Fruit fly (Drosophila melanogaster) whole organism, embryonic: ENCODE data around the gene Syt12.

Experiments
- Aef1 ChIP-seq: fragments of 200-800 bp; sonication (Bioruptor generic); IDR thresholded peaks from 3 replicates; pipeline ENCODE4 v1.3.6; 2022; ENCODE audit warnings: missing biosample characterization, missing genetic modification characterization
- CG10209 ChIP-seq: fragments of 200-800 bp; sonication (Bioruptor generic); optimal IDR thresholded peaks from 3 replicates; lab custom pipeline; 2017; ENCODE audit warnings: missing biosample characterization, mild to moderate bottlenecking, missing genetic modification characterization, missing genetic modification reagents
- CG10267 ChIP-seq: fragments of 200-800 bp; sonication (Bioruptor generic); optimal IDR thresholded peaks from 2 replicates; lab custom pipeline; 2018; ENCODE audit warnings: missing biosample characterization, mild to moderate bottlenecking, missing genetic modification characterization, moderate library complexity
- CG10654 ChIP-seq: fragments of 200-800 bp; sonication (Bioruptor generic); optimal IDR thresholded peaks from 2 replicates; lab custom pipeline; 2016; ENCODE audit warnings: missing biosample characterization, missing genetic modification characterization
- CG11247 ChIP-seq: fragments of 200-800 bp; sonication (Bioruptor generic); IDR thresholded peaks from 2 replicates; pipeline ENCODE4 v1.3.6; 2022; ENCODE audit warnings: missing biosample characterization, missing genetic modification characterization
- CG12155 ChIP-seq: fragments of 200-800 bp; sonication (Bioruptor generic); optimal IDR thresholded peaks from 3 replicates; lab custom pipeline; 2016; ENCODE audit warnings: missing biosample characterization, missing genetic modification characterization
- CG14710 ChIP-seq: fragments of 200-800 bp; sonication (Bioruptor generic); optimal IDR thresholded peaks from 3 replicates; lab custom pipeline; 2019; ENCODE audit warnings: missing biosample characterization, mild to moderate bottlenecking, missing genetic modification characterization, moderate library complexity
- CG15601 ChIP-seq: fragments of 200-800 bp; sonication (Bioruptor generic); optimal IDR thresholded peaks from 3 replicates; lab custom pipeline; 2019; ENCODE audit warnings: missing biosample characterization, mild to moderate bottlenecking, missing genetic modification characterization, moderate library complexity
- CG1603 ChIP-seq: fragments of 200-800 bp; sonication (Bioruptor generic); optimal IDR thresholded peaks from 2 replicates; lab custom pipeline; 2019; ENCODE audit warnings: missing biosample characterization, mild to moderate bottlenecking, missing genetic modification characterization, moderate library complexity
- CG17829 ChIP-seq: fragments of 200-800 bp; optimal IDR thresholded peaks from 2 replicates; lab custom pipeline; 2019; ENCODE audit warnings: missing biosample characterization, mild to moderate bottlenecking, missing genetic modification characterization, moderate library complexity
- CG18011 ChIP-seq: fragments of 200-800 bp; sonication (Bioruptor generic); optimal IDR thresholded peaks from 2 replicates; lab custom pipeline; 2017; ENCODE audit warnings: missing biosample characterization, missing genetic modification characterization, mild to moderate bottlenecking, moderate library complexity, missing genotype
- CG3163 ChIP-seq: fragments of 200-800 bp; sonication (Bioruptor generic); optimal IDR thresholded peaks from 3 replicates; lab custom pipeline; 2016; ENCODE audit warnings: missing biosample characterization, missing genetic modification characterization
- CG32772 ChIP-seq: fragments of 200-800 bp; sonication (Bioruptor generic); IDR thresholded peaks from 2 replicates; pipeline ENCODE4 v1.3.6; 2022; ENCODE audit warnings: missing biosample characterization, missing genetic modification characterization
- CG3847 ChIP-seq: fragments of 200-800 bp; sonication (Bioruptor generic); IDR thresholded peaks from 2 replicates; pipeline ENCODE4 v1.3.6; 2022; ENCODE audit warnings: missing biosample characterization, missing genetic modification characterization
- CG7556 ChIP-seq: fragments of 200-800 bp; sonication (Bioruptor generic); optimal IDR thresholded peaks from 2 replicates; lab custom pipeline; 2017; ENCODE audit warnings: missing biosample characterization, mild to moderate bottlenecking, missing genetic modification characterization
- CG7786 ChIP-seq: fragments of 200-800 bp; sonication (Bioruptor generic); optimal IDR thresholded peaks from 2 replicates; lab custom pipeline; 2016; ENCODE audit warnings: missing biosample characterization, missing genetic modification characterization
- CG7928 ChIP-seq: fragments of 200-800 bp; sonication (Bioruptor generic); optimal IDR thresholded peaks from 2 replicates; lab custom pipeline; 2017; ENCODE audit warnings: missing biosample characterization, mild to moderate bottlenecking, missing genetic modification characterization
- CG8944 ChIP-seq: fragments of 200-800 bp; sonication (Bioruptor generic); optimal IDR thresholded peaks from 3 replicates; lab custom pipeline; 2016; ENCODE audit warnings: missing biosample characterization, missing genetic modification characterization
- CG9609 ChIP-seq: fragments of 200-800 bp; sonication (Bioruptor generic); optimal IDR thresholded peaks from 3 replicates; lab custom pipeline; 2016; ENCODE audit warnings: missing biosample characterization, missing genetic modification characterization
- CG9727 ChIP-seq: fragments of 200-800 bp; sonication (Bioruptor generic); optimal IDR thresholded peaks from 3 replicates; lab custom pipeline; 2017; ENCODE audit warnings: missing biosample characterization, mild to moderate bottlenecking, missing genetic modification characterization
- CG9817 ChIP-seq: fragments of 200-800 bp; sonication (Bioruptor generic); optimal IDR thresholded peaks from 2 replicates; lab custom pipeline; 2018; ENCODE audit warnings: missing biosample characterization, mild to moderate bottlenecking, missing genetic modification characterization, moderate library complexity
- Dbx ChIP-seq: fragments of 200-800 bp; sonication (Bioruptor generic); IDR thresholded peaks from 3 replicates; pipeline ENCODE4 v1.3.6; 2022; ENCODE audit warnings: missing biosample characterization, missing genetic modification characterization
- Dip3 ChIP-seq: fragments of 200-800 bp; sonication (Bioruptor generic); optimal IDR thresholded peaks from 3 replicates; lab custom pipeline; 2016; ENCODE audit warnings: missing biosample characterization, missing genetic modification characterization
- Ets97D ChIP-seq: fragments of 200-800 bp; sonication (Bioruptor generic); optimal IDR thresholded peaks from 3 replicates; lab custom pipeline; 2016; ENCODE audit warnings: missing biosample characterization, missing genetic modification characterization
- Fer3 ChIP-seq: fragments of 200-800 bp; sonication (Bioruptor generic); optimal IDR thresholded peaks from 2 replicates; lab custom pipeline; 2018; ENCODE audit warnings: missing biosample characterization, mild to moderate bottlenecking, missing genetic modification characterization, moderate library complexity
- Hmr ChIP-seq: fragments of 200-800 bp; sonication (Bioruptor generic); optimal IDR thresholded peaks from 3 replicates; lab custom pipeline; 2017; ENCODE audit warnings: mild to moderate bottlenecking, missing biosample characterization, missing genetic modification reagents, missing genetic modification characterization
- Hr51 ChIP-seq, 2 experiments: fragments of 200-800 bp; sonication (Bioruptor generic); optimal IDR thresholded peaks; 2 replicates in 1 of 2; 3 replicates in 1 of 2; lab custom pipeline; 2016 to 2018; ENCODE audit warnings: missing biosample characterization in 2 of 2, missing genetic modification characterization in 2 of 2, mild to moderate bottlenecking in 1 of 2, moderate library complexity in 1 of 2
- Mad ChIP-seq: fragments of 200-800 bp; sonication (Bioruptor generic); optimal IDR thresholded peaks from 2 replicates; lab custom pipeline; 2016; ENCODE audit warnings: missing biosample characterization, missing genetic modification characterization
- Mes4 ChIP-seq: fragments of 200-800 bp; sonication (Bioruptor generic); optimal IDR thresholded peaks from 2 replicates; lab custom pipeline; 2016; ENCODE audit warnings: missing biosample characterization, missing genetic modification characterization
- Rfx ChIP-seq: fragments of 200-800 bp; sonication (Bioruptor generic); IDR thresholded peaks from 2 replicates; pipeline ENCODE4 v1.3.6; 2022; ENCODE audit warnings: missing biosample characterization, missing genetic modification characterization
- Side ChIP-seq: fragments of 200-800 bp; sonication (Bioruptor generic); optimal IDR thresholded peaks from 2 replicates; lab custom pipeline; 2016; ENCODE audit warnings: missing biosample characterization, missing genetic modification characterization
- Sox100B ChIP-seq: fragments of 200-800 bp; sonication (Bioruptor generic); optimal IDR thresholded peaks from 3 replicates; lab custom pipeline; 2018; ENCODE audit warnings: missing biosample characterization, mild to moderate bottlenecking, missing genetic modification characterization
- Xbp1 ChIP-seq: fragments of 200-800 bp; sonication (Bioruptor generic); optimal IDR thresholded peaks from 3 replicates; lab custom pipeline; 2016; ENCODE audit warnings: missing biosample characterization, mild to moderate bottlenecking, missing genetic modification characterization
- ap ChIP-seq: fragments of 200-800 bp; sonication (Bioruptor generic); IDR thresholded peaks from 2 replicates; pipeline ENCODE4 v1.3.6; 2022; ENCODE audit warnings: missing biosample characterization, missing genetic modification characterization
- croc ChIP-seq: fragments of 200-800 bp; sonication (Bioruptor generic); conservative IDR thresholded peaks from 3 replicates; pipeline ENCODE4 v1.3.6; 2022; ENCODE audit warnings: missing biosample characterization, missing genetic modification characterization
- ftz-f1 ChIP-seq: fragments of 200-800 bp; sonication (Bioruptor generic); optimal IDR thresholded peaks from 2 replicates; lab custom pipeline; 2016; ENCODE audit warnings: missing biosample characterization, missing genetic modification characterization
- grn ChIP-seq: fragments of 200-800 bp; sonication (Bioruptor generic); optimal IDR thresholded peaks from 3 replicates; lab custom pipeline; 2017; ENCODE audit warnings: missing biosample characterization, missing genetic modification characterization
- her ChIP-seq: fragments of 200-800 bp; sonication (Bioruptor generic); optimal IDR thresholded peaks from 2 replicates; lab custom pipeline; 2016; ENCODE audit warnings: missing biosample characterization, missing genetic modification characterization
- jumu ChIP-seq: fragments of 200-800 bp; sonication (Bioruptor generic); optimal IDR thresholded peaks from 3 replicates; lab custom pipeline; 2016; ENCODE audit warnings: missing biosample characterization, missing genetic modification characterization
- kah ChIP-seq: fragments of 200-800 bp; sonication (Bioruptor generic); optimal IDR thresholded peaks from 2 replicates; lab custom pipeline; 2018; ENCODE audit warnings: missing biosample characterization, mild to moderate bottlenecking, missing genetic modification characterization
- lab ChIP-seq: fragments of 200-800 bp; sonication (Bioruptor generic); optimal IDR thresholded peaks from 3 replicates; lab custom pipeline; 2017; ENCODE audit warnings: missing biosample characterization, missing genetic modification characterization, mild to moderate bottlenecking, moderate library complexity, missing genetic modification reagents
- nmo ChIP-seq: fragments of 200-800 bp; sonication (Bioruptor generic); optimal IDR thresholded peaks from 2 replicates; lab custom pipeline; 2018; ENCODE audit warnings: missing biosample characterization, mild to moderate bottlenecking, missing genetic modification characterization, moderate library complexity
- pzg ChIP-seq: fragments of 200-800 bp; sonication (Bioruptor generic); optimal IDR thresholded peaks from 3 replicates; lab custom pipeline; 2018; ENCODE audit warnings: missing biosample characterization, mild to moderate bottlenecking, missing genetic modification characterization, moderate library complexity
- sens-2 ChIP-seq: fragments of 200-800 bp; sonication (Bioruptor generic); IDR thresholded peaks from 2 replicates; pipeline ENCODE4 v1.3.6; 2022; ENCODE audit warnings: missing biosample characterization, missing genetic modification characterization
- sob ChIP-seq: fragments of 200-800 bp; sonication (Bioruptor generic); IDR thresholded peaks from 2 replicates; pipeline ENCODE4 v1.3.6; 2022; ENCODE audit warnings: missing biosample characterization, missing genetic modification characterization
- stwl ChIP-seq: fragments of 200-800 bp; sonication (Bioruptor generic); optimal IDR thresholded peaks from 3 replicates; lab custom pipeline; 2018; ENCODE audit warnings: missing biosample characterization, mild to moderate bottlenecking, missing genetic modification characterization, moderate library complexity
- toy ChIP-seq: fragments of 200-800 bp; sonication (Bioruptor generic); IDR thresholded peaks from 2 replicates; pipeline ENCODE4 v1.3.6; 2022; ENCODE audit warnings: missing biosample characterization, missing genetic modification characterization
- vvl ChIP-seq: fragments of 200-800 bp; sonication (Bioruptor generic); IDR thresholded peaks from 2 replicates; pipeline ENCODE4 v1.3.6; 2022; ENCODE audit warnings: missing biosample characterization, missing genetic modification characterization
- zfh1 ChIP-seq: fragments of 200-800 bp; sonication (Bioruptor generic); IDR thresholded peaks from 3 replicates; pipeline ENCODE4 v1.3.6; 2022; ENCODE audit warnings: missing biosample characterization, missing genetic modification characterization

Gene Syt12

DNA sequence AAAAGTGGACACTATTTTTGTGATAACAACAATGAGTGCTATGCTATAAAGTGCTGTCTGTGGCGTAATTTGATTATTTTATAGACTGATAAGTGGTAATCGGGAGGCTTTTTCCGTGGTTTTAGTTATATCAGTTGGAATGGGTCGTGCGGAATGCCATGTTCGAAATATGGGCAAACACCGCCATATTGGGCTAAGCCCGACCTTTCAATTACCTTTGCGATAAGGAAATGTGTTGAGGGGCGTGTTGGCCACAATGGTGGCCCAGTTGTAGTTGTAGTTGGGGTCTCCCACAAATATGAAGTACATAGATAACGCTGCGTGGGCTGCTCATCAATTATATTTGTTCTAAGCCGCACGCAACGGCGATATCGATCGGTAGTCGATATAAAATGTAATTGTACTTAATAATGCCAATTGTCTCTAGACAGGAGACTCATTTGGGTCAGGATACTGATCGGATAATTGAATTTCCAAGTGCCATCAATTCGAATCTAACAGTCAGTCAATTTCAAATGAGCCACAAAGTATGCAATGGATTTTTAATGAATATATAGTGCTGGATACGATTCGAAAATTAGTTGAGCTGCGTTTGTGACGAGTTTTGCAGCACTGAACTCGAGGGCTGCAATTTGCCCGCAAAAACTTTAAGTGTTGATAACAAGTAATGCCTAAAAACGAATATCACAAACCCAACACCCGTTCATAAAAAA lies 24.5 kb upstream of the Syt12 start (continued):
- TF ChIP-seq lab: peak; percentile 95
- TF ChIP-seq CG3847: peak; percentile 54
- no peak for TF ChIP-seq CG32772 (GFP tag; lab: Robert Waterston, UW)
- peak; percentile 72 for TF ChIP-seq Ets97D (GFP tag; lab: Kevin White, UChicago)
- TF ChIP-seq CG7928 (GFP tag; lab: Kevin White, UChicago): peak; percentile 92
- 0 out of 3 replicates have a peak, but pooled peaks have one; percentile 45 for TF ChIP-seq Dbx
- 0 out of 2 replicates have a peak, but pooled peaks have one; percentile 28 for TF ChIP-seq sens-2 (GFP tag; lab: Robert Waterston, UW)
- TF ChIP-seq CG1603 (tag; lab: Kevin White, UChicago): peak; percentile 61
- TF ChIP-seq CG15601 (tag; lab: Kevin White, UChicago): peak; percentile 84
- peak; percentile 40; the same call in 1 of the 3 replicates for TF ChIP-seq zfh1 (GFP tag; lab: Robert Waterston, UW)
- peak; percentile 15 for TF ChIP-seq her
- no peak for TF ChIP-seq Aef1 (GFP tag; lab: Robert Waterston, UW)
- peak; percentile 30 for TF ChIP-seq CG8944 (GFP tag; lab: Kevin White, UChicago)
- peak; percentile 15 for TF ChIP-seq CG7786 (GFP tag; lab: Kevin White, UChicago)
- peak; percentile 41 for TF ChIP-seq Xbp1
- peak; percentile 0 for TF ChIP-seq ftz-f1
- peak; percentile 6 for TF ChIP-seq CG9609 (GFP tag; lab: Kevin White, UChicago)
- TF ChIP-seq Mes4 (GFP tag; lab: Kevin White, UChicago): peak; percentile 5
- peak; percentile 7 for TF ChIP-seq CG9817 (tag; lab: Kevin White, UChicago)
- TF ChIP-seq CG12155 (GFP tag; lab: Kevin White, UChicago): peak; percentile 39
- TF ChIP-seq vvl: 0 out of 2 replicates have a peak, but pooled peaks have one; percentile 9
- TF ChIP-seq stwl (tag; lab: Kevin White, UChicago): peak; percentile 96
- TF ChIP-seq CG7556 (GFP tag; lab: Kevin White, UChicago): peak; percentile 1
- TF ChIP-seq CG10209 (GFP tag; lab: Kevin White, UChicago): peak; percentile 21
- peak; percentile 31 for TF ChIP-seq CG3163 (GFP tag; lab: Kevin White, UChicago)
- peak; percentile 75 for TF ChIP-seq Rfx
- TF ChIP-seq croc (GFP tag; lab: Robert Waterston, UW): no peak
- TF ChIP-seq Mad (GFP tag; lab: Kevin White, UChicago): peak; percentile 41
- no peak for TF ChIP-seq kah (GFP tag; lab: Kevin White, UChicago)
- TF ChIP-seq CG9727 (GFP tag; lab: Kevin White, UChicago): peak; percentile 9
- peak; percentile 2 for TF ChIP-seq nmo (GFP tag; lab: Kevin White, UChicago)
- TF ChIP-seq CG14710 (tag; lab: Kevin White, UChicago): peak; percentile 47
- TF ChIP-seq Side (GFP tag; lab: Kevin White, UChicago): peak; percentile 44
- TF ChIP-seq CG18011 (GFP tag; lab: Kevin White, UChicago): peak; percentile 23
- TF ChIP-seq grn (GFP tag; lab: Kevin White, UChicago): peak; percentile 85
- TF ChIP-seq ap (GFP tag; lab: Robert Waterston, UW): no peak
- TF ChIP-seq Dip3 (GFP tag; lab: Kevin White, UChicago): peak; percentile 51
- TF ChIP-seq CG10654 (GFP tag; lab: Kevin White, UChicago): peak; percentile 25
- TF ChIP-seq toy (GFP tag; lab: Robert Waterston, UW): no peak
- TF ChIP-seq pzg (GFP tag; lab: Kevin White, UChicago): peak; percentile 81
- peak; percentile 65 for TF ChIP-seq sob (GFP tag; lab: Robert Waterston, UW)
- peak; percentile 28 for TF ChIP-seq Fer3 (tag; lab: Kevin White, UChicago)
- TF ChIP-seq Hmr (GFP tag; lab: Kevin White, UChicago): peak; percentile 51
- TF ChIP-seq CG10267 (tag; lab: Kevin White, UChicago): peak; percentile 95
- TF ChIP-seq CG11247 (GFP tag; lab: Robert Waterston, UW): peak; percentile 52; the same call in 1 of the 2 replicates
- TF ChIP-seq Sox100B: no peak
- TF ChIP-seq CG17829: peak; percentile 15
- TF ChIP-seq jumu (GFP tag; lab: Kevin White, UChicago): peak; percentile 59
- TF ChIP-seq Hr51 (GFP tag; optimal IDR thresholded peaks at IDR 0.05; lab: Kevin White, UChicago): peak in 1 of 2 experiments; percentile 31
